Worm (Caenorhabditis elegans) whole organism, midembryonic: ENCODE measurements around the gene fbxb-74.

Experiments
- T22C8.4 ChIP-seq: fragments of 200-800 bp; sonication (Bioruptor generic); IDR thresholded peaks from 2 replicates; pipeline ENCODE4 v1.3.6; 2022; ENCODE audit warnings: missing genetic modification characterization, missing compliant biosample characterization
- cog-1 ChIP-seq: sonication (generic microtip); optimal IDR thresholded peaks from 2 replicates; lab custom pipeline; 2016; ENCODE audit warnings: missing genetic modification characterization, missing compliant biosample characterization
- flt-1 ChIP-seq: fragments of 200-800 bp; sonication (Bioruptor generic); IDR thresholded peaks from 2 replicates; pipeline ENCODE4 v1.3.6; 2022; ENCODE audit warnings: missing genetic modification characterization, missing compliant biosample characterization
- klf-2 ChIP-seq: fragments of 200-800 bp; sonication (Bioruptor generic); conservative IDR thresholded peaks from 2 replicates; pipeline ENCODE4 v1.3.6; 2022; ENCODE audit warnings: missing genetic modification reagents, missing genetic modification characterization, missing compliant biosample characterization
- med-1 ChIP-seq: sonication (generic microtip); optimal IDR thresholded peaks from 2 replicates; lab custom pipeline; 2017; ENCODE audit warnings: missing genetic modification characterization, mild to moderate bottlenecking, missing compliant biosample characterization, antibody characterized with exemption, missing genetic modification reagents; ENCODE audit not compliant: insufficient read depth
- ref-1 ChIP-seq: fragments of 200-800 bp; sonication (Bioruptor generic); conservative IDR thresholded peaks from 2 replicates; pipeline ENCODE4 v1.3.6; 2022; ENCODE audit warnings: missing genetic modification reagents, missing genetic modification characterization, missing compliant biosample characterization
- tab-1 ChIP-seq: fragments of 200-800 bp; sonication (Bioruptor generic); IDR thresholded peaks from 2 replicates; pipeline ENCODE4 v1.3.6; 2022; ENCODE audit warnings: missing genetic modification characterization, missing compliant biosample characterization
- ztf-23 ChIP-seq: fragments of 200-800 bp; sonication (Bioruptor generic); IDR thresholded peaks from 2 replicates; pipeline ENCODE4 v1.3.6; 2022; ENCODE audit warnings: missing genetic modification reagents, missing genetic modification characterization, missing compliant biosample characterization
- ztf-29 ChIP-seq: fragments of 200-800 bp; sonication (Bioruptor generic); IDR thresholded peaks from 2 replicates; pipeline ENCODE4 v1.3.6; 2022; ENCODE audit warnings: missing genetic modification reagents, missing genetic modification characterization, missing compliant biosample characterization

The fbxb-74 gene

ce11 chrIV:4445711-4446290, 6.7 kb upstream of the fbxb-74 start, which contains the start of the genes wapl-1 and htz-1:
wapl-1 (minus strand) TSS chrIV:4445740.
htz-1 (plus strand) TSS chrIV:4446216.
- TF ChIP-seq flt-1 (GFP tag; lab: Robert Waterston, UW) (peak; percentile 80), ztf-23 (GFP tag; lab: Robert Waterston, UW) (0 out of 2 replicates have a peak, but pooled peaks have one; percentile 54), klf-2 (GFP tag; lab: Robert Waterston, UW) (no peak), tab-1 (no peak), cog-1 (peak; percentile 32), T22C8.4 (GFP tag; lab: Robert Waterston, UW) (no peak), med-1 (no peak), ref-1 (GFP tag; lab: Robert Waterston, UW) (no peak), ztf-29 (GFP tag; lab: Robert Waterston, UW) (no peak)

- TF ChIP-seq ztf-29 (GFP tag; lab: Robert Waterston, UW) (no peak), T22C8.4 (GFP tag; lab: Robert Waterston, UW) (no peak), ztf-23 (GFP tag; lab: Robert Waterston, UW) (no peak)
Measured at ce11 chrIV:4441077-4441476, 2.0 kb upstream of the fbxb-74 start, which contains the start of gene fbxb-75. fbxb-75 (minus strand) TSS chrIV:4441177.

ce11 chrIV:4437825-4438224, 1.3 kb downstream of the fbxb-74 start:
- TF ChIP-seq klf-2 (GFP tag; lab: Robert Waterston, UW) (no peak), ztf-23 (GFP tag; lab: Robert Waterston, UW) (no peak), med-1 (no peak), ztf-29 (GFP tag; lab: Robert Waterston, UW) (no peak), T22C8.4 (GFP tag; lab: Robert Waterston, UW) (no peak), cog-1 (no peak), ref-1 (GFP tag; lab: Robert Waterston, UW) (no peak), tab-1 (no peak), flt-1 (GFP tag; lab: Robert Waterston, UW) (no peak)

ce11 chrIV:4434441-4435084, 4.5 kb downstream of the fbxb-74 start, which contains the start of the genes R08C7.8 and R08C7.4:
R08C7.8 (minus strand) TSS chrIV:4434541.
R08C7.4 (plus strand) TSS chrIV:4435034.
- TF ChIP-seq T22C8.4 (GFP tag; lab: Robert Waterston, UW) = no peak
- TF ChIP-seq tab-1 = no peak
- no peak for TF ChIP-seq med-1
- no peak for TF ChIP-seq ztf-29 (GFP tag; lab: Robert Waterston, UW)
- TF ChIP-seq flt-1 (GFP tag; lab: Robert Waterston, UW) = no peak
- no peak for TF ChIP-seq klf-2 (GFP tag; lab: Robert Waterston, UW)
- TF ChIP-seq cog-1 = no peak
- TF ChIP-seq ztf-23 (GFP tag; lab: Robert Waterston, UW) = no peak
- TF ChIP-seq ref-1 (GFP tag; lab: Robert Waterston, UW) = no peak

- TF ChIP-seq ztf-23 (GFP tag; lab: Robert Waterston, UW) = no peak
- TF ChIP-seq T22C8.4 (GFP tag; lab: Robert Waterston, UW) = no peak
- no peak for TF ChIP-seq med-1
- no peak for TF ChIP-seq ref-1 (GFP tag; lab: Robert Waterston, UW)
- TF ChIP-seq cog-1 = no peak
- no peak for TF ChIP-seq ztf-29 (GFP tag; lab: Robert Waterston, UW)
- TF ChIP-seq klf-2 (GFP tag; lab: Robert Waterston, UW) = no peak
- TF ChIP-seq flt-1 (GFP tag; lab: Robert Waterston, UW) = no peak
- TF ChIP-seq tab-1 = no peak
Measured at ce11 chrIV:4429901-4430300, 9.2 kb downstream of the fbxb-74 start, which contains the start of the genes str-185 and R08C7.5. str-185 (minus strand) TSS chrIV:4430001. R08C7.5 (plus strand) TSS chrIV:4430229.

ce11 chrIV:4423885-4424284, 15.2 kb downstream of the fbxb-74 start:
- no peak for TF ChIP-seq ztf-23 (GFP tag; lab: Robert Waterston, UW)
- TF ChIP-seq ref-1 (GFP tag; lab: Robert Waterston, UW) = no peak
- no peak for TF ChIP-seq cog-1
- TF ChIP-seq flt-1 (GFP tag; lab: Robert Waterston, UW) = no peak
- no peak for TF ChIP-seq med-1
- no peak for TF ChIP-seq tab-1
- no peak for TF ChIP-seq klf-2 (GFP tag; lab: Robert Waterston, UW)
- no peak for TF ChIP-seq T22C8.4 (GFP tag; lab: Robert Waterston, UW)
- no peak for TF ChIP-seq ztf-29 (GFP tag; lab: Robert Waterston, UW)

ce11 chrIV:4423026-4423425, 16.1 kb downstream of the fbxb-74 start:
- TF ChIP-seq flt-1 (GFP tag; lab: Robert Waterston, UW) = no peak
- no peak for TF ChIP-seq med-1
- no peak for TF ChIP-seq klf-2 (GFP tag; lab: Robert Waterston, UW)
- no peak for TF ChIP-seq ztf-29 (GFP tag; lab: Robert Waterston, UW)
- no peak for TF ChIP-seq tab-1
- no peak for TF ChIP-seq ref-1 (GFP tag; lab: Robert Waterston, UW)
- no peak for TF ChIP-seq T22C8.4 (GFP tag; lab: Robert Waterston, UW)
- no peak for TF ChIP-seq cog-1
- TF ChIP-seq ztf-23 (GFP tag; lab: Robert Waterston, UW) = no peak

ce11 chrIV:4422029-4422428, 17.1 kb downstream of the fbxb-74 start, which contains the start of gene clec-175:
clec-175 (plus strand) TSS chrIV:4422329.
- TF ChIP-seq ztf-23 (GFP tag; lab: Robert Waterston, UW) (no peak), T22C8.4 (GFP tag; lab: Robert Waterston, UW) (no peak), tab-1 (no peak), flt-1 (GFP tag; lab: Robert Waterston, UW) (no peak), med-1 (no peak), klf-2 (GFP tag; lab: Robert Waterston, UW) (no peak)

- TF ChIP-seq flt-1 (GFP tag; lab: Robert Waterston, UW) = no peak
- TF ChIP-seq ref-1 (GFP tag; lab: Robert Waterston, UW) = no peak
- no peak for TF ChIP-seq klf-2 (GFP tag; lab: Robert Waterston, UW)
- TF ChIP-seq med-1 = no peak
- TF ChIP-seq ztf-29 (GFP tag; lab: Robert Waterston, UW) = no peak
- no peak for TF ChIP-seq tab-1
- no peak for TF ChIP-seq cog-1
- no peak for TF ChIP-seq ztf-23 (GFP tag; lab: Robert Waterston, UW)
- no peak for TF ChIP-seq T22C8.4 (GFP tag; lab: Robert Waterston, UW)
Measured at ce11 chrIV:4413114-4413513, 26.0 kb downstream of the fbxb-74 start.
